Worm (Caenorhabditis elegans) whole organism, young adult: ENCODE measurements around the gene C45B2.6.

Experiments
- C17E4.6 ChIP-seq: fragments of 200-800 bp; sonication (Bioruptor generic); IDR thresholded peaks from 2 replicates; pipeline ENCODE4 v1.3.6; 2022; ENCODE audit warnings: missing genetic modification reagents, missing genetic modification characterization, missing compliant biosample characterization
- F23B12.7 ChIP-seq: sonication (generic microtip); optimal IDR thresholded peaks from 2 replicates; lab custom pipeline; 2017; ENCODE audit warnings: missing genetic modification characterization, mild to moderate bottlenecking, missing compliant biosample characterization, antibody characterized with exemption, moderate library complexity; ENCODE audit not compliant: insufficient read depth
- K12H6.12 ChIP-seq: fragments of 200-800 bp; sonication (Bioruptor generic); optimal IDR thresholded peaks from 2 replicates; lab custom pipeline; 2018; ENCODE audit warnings: mild to moderate bottlenecking, missing genetic modification characterization, missing compliant biosample characterization
- T07F8.4 ChIP-seq: sonication (generic microtip); optimal IDR thresholded peaks from 2 replicates; lab custom pipeline; 2016; ENCODE audit warnings: mild to moderate bottlenecking, missing genetic modification characterization, moderate library complexity, missing compliant biosample characterization
- T26A5.8 ChIP-seq: sonication (generic microtip); optimal IDR thresholded peaks from 2 replicates; lab custom pipeline; 2016; ENCODE audit warnings: missing genetic modification characterization, missing compliant biosample characterization
- Y67H2A.10 ChIP-seq: fragments of 200-800 bp; sonication (Bioruptor generic); conservative IDR thresholded peaks from 2 replicates; pipeline ENCODE4 v1.3.6; 2022; ENCODE audit warnings: missing genetic modification reagents, missing genetic modification characterization, missing compliant biosample characterization
- ceh-91 ChIP-seq: fragments of 200-800 bp; sonication (Bioruptor generic); IDR thresholded peaks from 2 replicates; pipeline ENCODE4 v1.3.6; 2022; ENCODE audit warnings: missing genetic modification reagents, missing genetic modification characterization, missing compliant biosample characterization
- chd-7 ChIP-seq: sonication (generic microtip); optimal IDR thresholded peaks from 2 replicates; lab custom pipeline; 2016; ENCODE audit warnings: mild to moderate bottlenecking, missing genetic modification characterization, moderate library complexity, missing compliant biosample characterization
- let-607 ChIP-seq, 2 experiments: fragments of 200-800 bp in 1 of 2; sonication (Bioruptor generic) in 1 of 2; sonication (generic microtip) in 1 of 2; optimal IDR thresholded peaks; 2 replicates each; lab custom pipeline; 2016 to 2018; ENCODE audit warnings: mild to moderate bottlenecking in 2 of 2, missing compliant biosample characterization in 2 of 2, missing genetic modification characterization in 2 of 2, moderate library complexity in 2 of 2, missing genotype in 1 of 2
- lsl-1 ChIP-seq: fragments of 200-800 bp; sonication (Bioruptor generic); optimal IDR thresholded peaks from 2 replicates; lab custom pipeline; 2018; ENCODE audit warnings: mild to moderate bottlenecking, missing genetic modification characterization, moderate library complexity, missing compliant biosample characterization
- madf-10 ChIP-seq: sonication (generic microtip); optimal IDR thresholded peaks from 2 replicates; lab custom pipeline; 2016; ENCODE audit warnings: mild to moderate bottlenecking, missing genetic modification characterization, missing compliant biosample characterization
- nhr-120 ChIP-seq: fragments of 200-800 bp; sonication (Bioruptor generic); IDR thresholded peaks from 2 replicates; pipeline ENCODE4 v1.3.6; 2022; ENCODE audit warnings: missing genetic modification characterization, missing compliant biosample characterization
- rpc-1 ChIP-seq, 2 experiments: fragments of 150-350 bp in 1 of 2; sonication (generic microtip) in 1 of 2; optimal IDR thresholded peaks; 2 replicates each; lab custom pipeline; 2014 to 2018; ENCODE audit warnings: missing biosample characterization in 1 of 2, missing genetic modification characterization in 1 of 2, missing genetic modification reagents in 1 of 2, missing genotype in 1 of 2
- zim-3 ChIP-seq: sonication (generic microtip); optimal IDR thresholded peaks from 2 replicates; lab custom pipeline; 2017; ENCODE audit warnings: mild to moderate bottlenecking, missing genetic modification characterization, moderate library complexity, missing compliant biosample characterization

- TF ChIP-seq T26A5.8 (tag; lab: Kevin White, UChicago) (no peak), zim-3 (tag; lab: Kevin White, UChicago) (no peak), T07F8.4 (tag; lab: Kevin White, UChicago) (no peak), nhr-120 (GFP tag; lab: Robert Waterston, UW) (no peak), rpc-1 (optimal IDR thresholded peaks at IDR 0.05; lab: Kevin White, UChicago) (no peak), rpc-1 (tag; optimal IDR thresholded peaks at IDR 0.05; lab: Kevin White, UChicago) (no peak), F23B12.7 (no peak), ceh-91 (no peak), lsl-1 (GFP tag; lab: Kevin White, UChicago) (no peak), let-607 (tag; optimal IDR thresholded peaks at IDR 0.05; lab: Kevin White, UChicago) (no peak), madf-10 (tag; lab: Kevin White, UChicago) (no peak), chd-7 (tag; lab: Kevin White, UChicago) (no peak), K12H6.12 (no peak), Y67H2A.10 (GFP tag; lab: Robert Waterston, UW) (no peak), C17E4.6 (GFP tag; lab: Robert Waterston, UW) (no peak)
Observed at ce11 chrX:6048508-6048907, 4.2 kb upstream of the C45B2.6 start, which contains the start of gene pak-1.
